Fruit fly (Drosophila melanogaster) whole organism, wandering third instar larva: ENCODE measurements around the gene Sox21a.

Source experiments
- Abd-B ChIP-seq: fragments of >200 bp; optimal IDR thresholded peaks from 2 replicates; lab custom pipeline; 2017; ENCODE audit warnings: missing biosample characterization, missing genetic modification characterization
- CG32264 ChIP-seq: fragments of 200-800 bp; sonication (Bioruptor generic); optimal IDR thresholded peaks from 2 replicates; lab custom pipeline; 2016; ENCODE audit warnings: missing biosample characterization, missing genetic modification characterization
- CG9705 ChIP-seq: fragments of 200-800 bp; sonication (Bioruptor generic); optimal IDR thresholded peaks from 2 replicates; lab custom pipeline; 2018; ENCODE audit warnings: missing biosample characterization, mild to moderate bottlenecking, missing genetic modification characterization
- CrebA ChIP-seq: fragments of 200-800 bp; sonication (Bioruptor generic); optimal IDR thresholded peaks from 2 replicates; lab custom pipeline; 2016; ENCODE audit warnings: missing biosample characterization, mild to moderate bottlenecking, missing genetic modification characterization, borderline replicate concordance
- GATAd ChIP-seq: sonication (Bioruptor generic); optimal IDR thresholded peaks from 2 replicates; lab custom pipeline; 2016; ENCODE audit warnings: missing biosample characterization, missing genetic modification characterization
- HLH106 ChIP-seq: fragments of 200-800 bp; optimal IDR thresholded peaks from 3 replicates; lab custom pipeline; 2019; ENCODE audit warnings: missing biosample characterization, mild to moderate bottlenecking, missing genetic modification characterization, moderate library complexity
- Hnf4 ChIP-seq: fragments of 200-800 bp; sonication (Bioruptor generic); optimal IDR thresholded peaks from 2 replicates; lab custom pipeline; 2016; ENCODE audit warnings: missing biosample characterization, mild to moderate bottlenecking, missing genetic modification characterization
- Hr83 ChIP-seq: fragments of 200-300 bp; sonication (Bioruptor generic); optimal IDR thresholded peaks from 2 replicates; lab custom pipeline; 2016; ENCODE audit warnings: missing biosample characterization, mild to moderate bottlenecking, missing genetic modification characterization, moderate library complexity; ENCODE audit not compliant: poor library complexity, severe bottlenecking
- Jra ChIP-seq: sonication (Bioruptor generic); optimal IDR thresholded peaks from 2 replicates; lab custom pipeline; 2016; ENCODE audit warnings: missing biosample characterization, missing genetic modification characterization
- Mio ChIP-seq: sonication (Bioruptor generic); optimal IDR thresholded peaks from 2 replicates; lab custom pipeline; 2016; ENCODE audit warnings: missing biosample characterization, missing genetic modification characterization
- Myc ChIP-seq: fragments of >200 bp; optimal IDR thresholded peaks from 2 replicates; lab custom pipeline; 2017
- N ChIP-seq: fragments of >200 bp; optimal IDR thresholded peaks from 2 replicates; lab custom pipeline; 2018; ENCODE audit warnings: missing biosample characterization, missing external identifiers, missing genetic modification characterization
- OdsH ChIP-seq: fragments of 200-800 bp; sonication (Bioruptor generic); optimal IDR thresholded peaks from 2 replicates; lab custom pipeline; 2016; ENCODE audit warnings: missing biosample characterization, mild to moderate bottlenecking, missing genetic modification characterization
- Rel ChIP-seq, 2 experiments: fragments of 200-800 bp; sonication (Bioruptor generic) in 1 of 2; optimal IDR thresholded peaks; 2 replicates in 1 of 2; 3 replicates in 1 of 2; lab custom pipeline; 2016 to 2019; ENCODE audit warnings: mild to moderate bottlenecking in 2 of 2, missing biosample characterization in 2 of 2, missing genetic modification characterization in 2 of 2, moderate library complexity in 1 of 2
- Sp1 ChIP-seq: fragments of 200-800 bp; sonication (Bioruptor generic); optimal IDR thresholded peaks from 3 replicates; lab custom pipeline; 2019; ENCODE audit warnings: missing biosample characterization, mild to moderate bottlenecking, missing genetic modification characterization, moderate library complexity
- Vsx2 ChIP-seq: fragments of 200-300, 225-300 bp; sonication (Bioruptor generic); optimal IDR thresholded peaks from 2 replicates; lab custom pipeline; 2018; ENCODE audit warnings: missing biosample characterization, missing genetic modification characterization; ENCODE audit not compliant: partially characterized antibody
- brk ChIP-seq: fragments of 200-800 bp; sonication (Bioruptor generic); optimal IDR thresholded peaks from 2 replicates; lab custom pipeline; 2016; ENCODE audit warnings: missing biosample characterization, mild to moderate bottlenecking, missing genetic modification characterization
- dl ChIP-seq, 2 experiments: fragments of 175-275, 200-275 bp in 1 of 2; fragments of 200-275 bp in 1 of 2; sonication (Bioruptor generic); optimal IDR thresholded peaks; lab custom pipeline; 2018; ENCODE audit warnings: mild to moderate bottlenecking in 2 of 2, missing biosample characterization in 2 of 2, missing genetic modification characterization in 2 of 2, moderate library complexity in 2 of 2; ENCODE audit not compliant: partially characterized antibody in 2 of 2, insufficient read depth in 1 of 2
- dmrt93B ChIP-seq: fragments of 200-800 bp; sonication (Bioruptor generic); optimal IDR thresholded peaks from 2 replicates; lab custom pipeline; 2018; ENCODE audit warnings: missing biosample characterization, mild to moderate bottlenecking, missing genetic modification characterization
- dsf ChIP-seq: sonication (Bioruptor generic); optimal IDR thresholded peaks from 2 replicates; lab custom pipeline; 2016; ENCODE audit warnings: missing biosample characterization, missing genetic modification characterization, borderline replicate concordance
- ey ChIP-seq: fragments of 200-800 bp; sonication (Bioruptor generic); optimal IDR thresholded peaks from 2 replicates; lab custom pipeline; 2016; ENCODE audit warnings: missing biosample characterization, missing genetic modification characterization
- fru ChIP-seq: fragments of 200-800 bp; sonication (Bioruptor generic); optimal IDR thresholded peaks from 3 replicates; lab custom pipeline; 2016; ENCODE audit warnings: missing biosample characterization, mild to moderate bottlenecking, missing genetic modification characterization
- h ChIP-seq: fragments of 200-800 bp; sonication (Bioruptor generic); optimal IDR thresholded peaks from 3 replicates; lab custom pipeline; 2016; ENCODE audit warnings: missing biosample characterization, mild to moderate bottlenecking, missing genetic modification characterization
- jim ChIP-seq: fragments of 175-275, 200-325 bp; sonication (Bioruptor generic); optimal IDR thresholded peaks from 2 replicates; lab custom pipeline; 2016; ENCODE audit warnings: missing biosample characterization, mild to moderate bottlenecking, missing genetic modification characterization
- lola ChIP-seq: fragments of >200 bp; optimal IDR thresholded peaks from 2 replicates; lab custom pipeline; 2017; ENCODE audit warnings: missing biosample characterization, missing genetic modification characterization
- pan ChIP-seq: fragments of >200 bp; optimal IDR thresholded peaks from 2 replicates; lab custom pipeline; 2017
- psq ChIP-seq: fragments of 200-800 bp; sonication (Bioruptor generic); optimal IDR thresholded peaks from 3 replicates; lab custom pipeline; 2017; ENCODE audit warnings: missing biosample characterization, mild to moderate bottlenecking, missing genetic modification characterization, moderate library complexity
- rgr ChIP-seq: fragments of 200-800 bp; sonication (Bioruptor generic); optimal IDR thresholded peaks from 3 replicates; lab custom pipeline; 2016; ENCODE audit warnings: missing biosample characterization, mild to moderate bottlenecking, missing genetic modification characterization
- sage ChIP-seq: fragments of 200-800 bp; sonication (Bioruptor generic); optimal IDR thresholded peaks from 2 replicates; lab custom pipeline; 2016; ENCODE audit warnings: missing biosample characterization, mild to moderate bottlenecking, missing genetic modification characterization
- sv ChIP-seq: fragments of 200-800 bp; sonication (Bioruptor generic); optimal IDR thresholded peaks from 3 replicates; lab custom pipeline; 2016; ENCODE audit warnings: missing biosample characterization, missing genetic modification characterization
- tai ChIP-seq: sonication (Bioruptor generic); optimal IDR thresholded peaks from 2 replicates; lab custom pipeline; 2016; ENCODE audit warnings: missing biosample characterization, missing genetic modification characterization
- usp ChIP-seq: fragments of >200 bp; optimal IDR thresholded peaks from 2 replicates; lab custom pipeline; 2017; ENCODE audit warnings: missing biosample characterization, missing genetic modification characterization
- woc ChIP-seq: sonication (Bioruptor generic); optimal IDR thresholded peaks from 2 replicates; lab custom pipeline; 2016; ENCODE audit warnings: missing biosample characterization, mild to moderate bottlenecking, missing genetic modification characterization

Gene Sox21a

DNA sequence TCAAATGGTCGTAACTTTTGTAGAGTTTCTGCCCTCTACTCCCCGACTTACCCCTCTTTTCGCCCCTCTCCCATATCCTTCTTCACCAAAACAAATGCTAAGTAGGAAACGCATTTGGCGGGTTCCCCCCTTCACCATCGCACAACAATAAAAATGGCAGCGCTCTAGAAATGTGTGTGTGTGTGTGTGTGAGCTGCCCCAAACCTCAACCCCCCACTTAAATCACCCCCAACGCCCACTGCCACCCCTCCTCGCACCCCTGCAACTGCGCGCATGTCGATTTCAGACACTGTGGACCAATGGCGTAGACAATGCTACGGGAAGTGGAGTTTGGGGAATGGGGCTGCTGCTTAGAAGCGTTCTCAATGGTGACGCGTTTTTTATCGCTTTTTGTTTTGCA is 1.9 kb upstream of the Sox21a start:
- TF ChIP-seq CG9705 (GFP tag; lab: Kevin White, UChicago) (no peak), Mio (GFP tag; lab: Kevin White, UChicago) (no peak), CG32264 (GFP tag; lab: Kevin White, UChicago) (no peak), GATAd (no peak), usp (GFP tag; lab: Kevin White, UChicago) (no peak), Vsx2 (GFP tag; lab: Kevin White, UChicago) (no peak), Abd-B (no peak), sage (no peak), CrebA (GFP tag; lab: Kevin White, UChicago) (no peak), Myc (lab: Kevin White, UChicago) (no peak), Sp1 (GFP tag; lab: Kevin White, UChicago) (no peak), lola (GFP tag; lab: Kevin White, UChicago) (no peak), pan (lab: Kevin White, UChicago) (no peak), fru (no peak)

DNA sequence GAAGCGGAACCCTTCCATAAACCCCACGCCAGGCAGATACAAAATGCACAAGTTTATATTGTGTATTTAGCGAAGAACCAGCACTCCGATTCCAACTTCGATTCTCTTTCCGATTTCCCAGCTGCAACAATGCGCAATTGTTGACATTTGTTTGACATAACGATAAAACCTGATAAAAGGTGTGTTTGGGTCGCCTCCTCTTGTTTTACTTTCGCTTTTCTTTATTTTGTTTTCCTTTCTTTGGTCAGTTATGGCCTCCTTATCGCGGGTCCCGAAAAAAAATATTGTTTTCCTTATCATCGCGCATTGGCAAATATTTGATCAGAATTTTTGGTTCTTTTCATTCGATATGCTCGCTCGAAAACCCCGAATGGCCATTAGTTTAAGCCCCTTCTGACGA is 2.9 kb downstream of the Sox21a start:
- TF ChIP-seq h (no peak), Abd-B (no peak), CG9705 (GFP tag; lab: Kevin White, UChicago) (no peak), Mio (GFP tag; lab: Kevin White, UChicago) (no peak), lola (GFP tag; lab: Kevin White, UChicago) (no peak), dsf (GFP tag; lab: Kevin White, UChicago) (no peak), Jra (GFP tag; lab: Kevin White, UChicago) (no peak), ey (no peak), dl (GFP tag; optimal IDR thresholded peaks at IDR 0.05; lab: Kevin White, UChicago; ENCODE audit: insufficient read depth in 1 of 2, partially characterized antibody in 2 of 2) (no peak), psq (no peak), brk (GFP tag; lab: Kevin White, UChicago) (no peak), Hr83 (GFP tag; lab: Kevin White, UChicago) (no peak)

dm6 chr3L:14101421-14102130 is 6.3 kb downstream of the Sox21a start:
- no peak for TF ChIP-seq rgr (GFP tag; lab: Kevin White, UChicago)
- no peak for TF ChIP-seq HLH106 (tag; lab: Kevin White, UChicago)
- no peak for TF ChIP-seq sv
- TF ChIP-seq h: no peak
- no peak for TF ChIP-seq dsf (GFP tag; lab: Kevin White, UChicago)
- TF ChIP-seq N (GFP tag; lab: Kevin White, UChicago): no peak
- TF ChIP-seq Myc (lab: Kevin White, UChicago): no peak
- no peak for TF ChIP-seq Hnf4
- no peak for TF ChIP-seq pan (lab: Kevin White, UChicago)
- TF ChIP-seq Hr83 (GFP tag; lab: Kevin White, UChicago): no peak
- TF ChIP-seq tai: no peak

- TF ChIP-seq Hr83 (GFP tag; lab: Kevin White, UChicago) (no peak), pan (lab: Kevin White, UChicago) (no peak), CG9705 (GFP tag; lab: Kevin White, UChicago) (no peak), Rel (GFP tag; optimal IDR thresholded peaks at IDR 0.05; lab: Kevin White, UChicago) (no peak), Rel (tag; optimal IDR thresholded peaks at IDR 0.05; lab: Kevin White, UChicago) (no peak), dsf (GFP tag; lab: Kevin White, UChicago) (no peak), fru (no peak), woc (GFP tag; lab: Kevin White, UChicago) (no peak), OdsH (GFP tag; lab: Kevin White, UChicago) (no peak), Abd-B (no peak), CrebA (GFP tag; lab: Kevin White, UChicago) (no peak), Sp1 (GFP tag; lab: Kevin White, UChicago) (no peak), GATAd (no peak), lola (GFP tag; lab: Kevin White, UChicago) (no peak), N (GFP tag; lab: Kevin White, UChicago) (no peak), dmrt93B (no peak), sv (no peak), CG32264 (GFP tag; lab: Kevin White, UChicago) (no peak), sage (no peak), ey (no peak), jim (no peak)
Observed at dm6 chr3L:14100058-14100457, 7.9 kb downstream of the Sox21a start.
